Worm (Caenorhabditis elegans) whole organism, early embryonic: ENCODE results near the gene wrt-1.

Experiments used
- B0310.2 ChIP-seq: sonication (generic microtip); optimal IDR thresholded peaks from 2 replicates; lab custom pipeline; 2016; ENCODE audit warnings: mild to moderate bottlenecking, missing genetic modification characterization, missing compliant biosample characterization
- aly-1 ChIP-seq: sonication (generic microtip); optimal IDR thresholded peaks from 2 replicates; lab custom pipeline; 2016; ENCODE audit warnings: missing genetic modification characterization, missing compliant biosample characterization
- ama-1 ChIP-seq: fragments of 150-350 bp; optimal IDR thresholded peaks from 2 replicates; lab custom pipeline; 2014
- ceh-13 ChIP-seq: fragments of 200-800 bp; sonication (Bioruptor generic); optimal IDR thresholded peaks from 2 replicates; lab custom pipeline; 2018; ENCODE audit warnings: mild to moderate bottlenecking, missing genetic modification characterization, missing compliant biosample characterization
- ceh-36 ChIP-seq: sonication (generic microtip); optimal IDR thresholded peaks from 2 replicates; lab custom pipeline; 2016; ENCODE audit warnings: missing genetic modification characterization, inconsistent platforms, missing compliant biosample characterization
- ets-7 ChIP-seq: sonication (generic microtip); optimal IDR thresholded peaks from 2 replicates; lab custom pipeline; 2016; ENCODE audit warnings: missing genotype, missing genetic modification characterization, missing compliant biosample characterization
- flt-1 ChIP-seq: fragments of 200-800 bp; sonication (Bioruptor generic); IDR thresholded peaks from 2 replicates; pipeline ENCODE4 v1.3.6; 2022; ENCODE audit warnings: missing genetic modification characterization, missing compliant biosample characterization
- hmg-4 ChIP-seq: fragments of 200-800 bp; sonication (Bioruptor generic); optimal IDR thresholded peaks from 2 replicates; lab custom pipeline; 2018; ENCODE audit warnings: mild to moderate bottlenecking, missing genetic modification characterization, missing compliant biosample characterization
- hnd-1 ChIP-seq: sonication (generic microtip); optimal IDR thresholded peaks from 2 replicates; lab custom pipeline; 2016; ENCODE audit warnings: missing genetic modification characterization, missing compliant biosample characterization
- pes-1 ChIP-seq: fragments of 200-800 bp; sonication (Bioruptor generic); IDR thresholded peaks from 2 replicates; pipeline ENCODE4 v1.3.6; 2022; ENCODE audit warnings: missing genetic modification reagents, missing genetic modification characterization, missing compliant biosample characterization
- sea-1 ChIP-seq: fragments of 200-800 bp; sonication (Bioruptor generic); conservative IDR thresholded peaks from 2 replicates; pipeline ENCODE4 v1.3.6; 2022; ENCODE audit warnings: missing genetic modification characterization, missing compliant biosample characterization
- tbx-11 ChIP-seq: fragments of 200-800 bp; sonication (Bioruptor generic); IDR thresholded peaks from 2 replicates; pipeline ENCODE4 v1.3.6; 2022; ENCODE audit warnings: missing genetic modification characterization, missing compliant biosample characterization
- tbx-37 ChIP-seq: fragments of 200-800 bp; sonication (Bioruptor generic); conservative IDR thresholded peaks from 2 replicates; pipeline ENCODE4 v1.3.6; 2022; ENCODE audit warnings: missing genetic modification reagents, missing genetic modification characterization, missing compliant biosample characterization
- tra-4 ChIP-seq: sonication (generic microtip); optimal IDR thresholded peaks from 2 replicates; lab custom pipeline; 2017; ENCODE audit warnings: missing genetic modification characterization, missing compliant biosample characterization

DNA sequence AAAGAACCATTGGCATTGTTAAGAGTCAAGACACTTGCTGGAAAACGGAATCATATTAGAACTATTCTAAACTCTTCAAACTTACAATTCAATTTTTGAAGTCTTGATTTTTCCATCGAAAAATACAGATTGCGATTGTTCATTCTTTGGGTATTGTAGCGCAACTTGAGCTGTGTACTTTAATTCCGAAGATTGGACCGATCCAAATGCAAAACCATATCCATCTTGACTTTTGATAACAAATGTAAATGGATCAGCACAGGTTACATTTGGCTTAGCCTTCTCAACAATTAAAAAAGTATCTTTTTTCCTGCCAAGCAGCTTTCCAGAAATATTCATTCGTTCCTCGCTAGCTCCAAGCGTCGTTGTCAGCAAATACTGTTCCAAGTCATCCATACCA lies 30.0 kb downstream of the wrt-1 start:
- no peak for TF ChIP-seq hnd-1 (tag; lab: Kevin White, UChicago)
- TF ChIP-seq flt-1 (GFP tag; lab: Robert Waterston, UW) = no peak
- TF ChIP-seq B0310.2 (tag; lab: Kevin White, UChicago) = no peak
- TF ChIP-seq ama-1 (lab: Kevin White, UChicago) = no peak
- TF ChIP-seq tbx-37 (GFP tag; lab: Robert Waterston, UW) = no peak
- TF ChIP-seq ceh-13 (GFP tag; lab: Kevin White, UChicago) = no peak
- no peak for TF ChIP-seq ceh-36 (tag; lab: Kevin White, UChicago)
- TF ChIP-seq hmg-4 (GFP tag; lab: Kevin White, UChicago) = no peak
- no peak for TF ChIP-seq tra-4 (tag; lab: Kevin White, UChicago)
- no peak for TF ChIP-seq tbx-11 (GFP tag; lab: Robert Waterston, UW)
- TF ChIP-seq aly-1 = no peak
- TF ChIP-seq ets-7 (tag; lab: Kevin White, UChicago) = no peak
- no peak for TF ChIP-seq sea-1 (GFP tag; lab: Robert Waterston, UW)
- TF ChIP-seq pes-1 = no peak
